Fruit fly (Drosophila melanogaster): ENCODE data around the gene Spp.

dm6 chr2L:521940-522632 is 22.4 kb downstream of the Spp start:
- TF ChIP-seq ovo (GFP tag; optimal IDR thresholded peaks at IDR 0.05) (no peak), pad (GFP tag; optimal IDR thresholded peaks at IDR 0.05) (no peak), Hr96 (GFP tag; optimal IDR thresholded peaks at IDR 0.05) (no peak), Crg-1 (GFP tag; optimal IDR thresholded peaks at IDR 0.05) (no peak), CG11617 (GFP tag; optimal IDR thresholded peaks at IDR 0.05) (no peak), cic (GFP tag; optimal IDR thresholded peaks at IDR 0.05) (no peak)
